Worm (Caenorhabditis elegans) whole organism, mixed stage, embryonic: ENCODE measurements around the gene bli-1.

Experiments
- M03D4.4 ChIP-seq: sonication (generic microtip); optimal IDR thresholded peaks from 2 replicates; lab custom pipeline; 2017; ENCODE audit warnings: mild to moderate bottlenecking, missing genetic modification characterization, missing compliant biosample characterization
- bed-3 ChIP-seq: fragments of 200-800 bp; sonication (Bioruptor generic); optimal IDR thresholded peaks from 3 replicates; lab custom pipeline; 2018; ENCODE audit warnings: mild to moderate bottlenecking, missing genetic modification characterization, moderate library complexity, missing compliant biosample characterization
- blmp-1 ChIP-seq: fragments of 150-350 bp; optimal IDR thresholded peaks from 2 replicates; lab custom pipeline; 2014; ENCODE audit warnings: missing biosample characterization, missing genetic modification characterization
- ceh-39 ChIP-seq: fragments of 150-350 bp; optimal IDR thresholded peaks from 2 replicates; lab custom pipeline; 2014; ENCODE audit warnings: missing biosample characterization, missing genetic modification characterization
- ceh-83 ChIP-seq: fragments of 200-800 bp; sonication (Bioruptor generic); optimal IDR thresholded peaks from 2 replicates; lab custom pipeline; 2018; ENCODE audit warnings: mild to moderate bottlenecking, missing genetic modification characterization, missing compliant biosample characterization
- ces-1 ChIP-seq: fragments of 150-350 bp; optimal IDR thresholded peaks from 2 replicates; lab custom pipeline; 2014; ENCODE audit warnings: missing biosample characterization, missing genetic modification reagents, missing genetic modification characterization
- cnd-1 ChIP-seq: fragments of 200-800 bp; sonication (Bioruptor generic); optimal IDR thresholded peaks from 2 replicates; lab custom pipeline; 2018; ENCODE audit warnings: mild to moderate bottlenecking, missing genetic modification characterization, missing compliant biosample characterization
- drap-1 ChIP-seq: fragments of 200-800 bp; sonication (Bioruptor generic); optimal IDR thresholded peaks from 3 replicates; lab custom pipeline; 2018; ENCODE audit warnings: mild to moderate bottlenecking, missing genetic modification characterization, missing compliant biosample characterization
- elt-1 ChIP-seq: sonication (generic microtip); optimal IDR thresholded peaks from 2 replicates; lab custom pipeline; 2017; ENCODE audit warnings: missing genetic modification characterization, mild to moderate bottlenecking, missing compliant biosample characterization, antibody characterized with exemption, moderate library complexity, borderline replicate concordance; ENCODE audit not compliant: insufficient read depth
- elt-3 ChIP-seq: fragments of 150-350 bp; optimal IDR thresholded peaks from 2 replicates; lab custom pipeline; 2014; ENCODE audit warnings: missing biosample characterization, missing genetic modification characterization
- flh-1 ChIP-seq: fragments of 200-800 bp; sonication (Bioruptor generic); optimal IDR thresholded peaks from 2 replicates; lab custom pipeline; 2018; ENCODE audit warnings: mild to moderate bottlenecking, missing genetic modification characterization, moderate library complexity, missing compliant biosample characterization
- hlh-1 ChIP-seq: fragments of 150-350 bp; optimal IDR thresholded peaks from 2 replicates; lab custom pipeline; 2014; ENCODE audit warnings: missing biosample characterization, missing genetic modification reagents, missing genetic modification characterization
- lin-13 ChIP-seq: fragments of 150-350 bp; optimal IDR thresholded peaks from 2 replicates; lab custom pipeline; 2014; ENCODE audit warnings: missing biosample characterization, missing genetic modification characterization
- lin-32 ChIP-seq: fragments of 200-800 bp; sonication (Bioruptor generic); optimal IDR thresholded peaks from 2 replicates; lab custom pipeline; 2018; ENCODE audit warnings: mild to moderate bottlenecking, missing genetic modification characterization, missing compliant biosample characterization
- lsy-2 ChIP-seq: fragments of 150-350 bp; optimal IDR thresholded peaks from 2 replicates; lab custom pipeline; 2014; ENCODE audit warnings: missing biosample characterization, missing genetic modification characterization
- mep-1 ChIP-seq: fragments of 150-350 bp; optimal IDR thresholded peaks from 2 replicates; lab custom pipeline; 2017; ENCODE audit warnings: missing biosample characterization, missing genetic modification reagents, missing genetic modification characterization, inconsistent platforms
- mls-2 ChIP-seq: sonication (generic microtip); optimal IDR thresholded peaks from 2 replicates; lab custom pipeline; 2016; ENCODE audit warnings: mild to moderate bottlenecking, missing genetic modification characterization, moderate library complexity, missing compliant biosample characterization
- nhr-2 ChIP-seq: fragments of 150-350 bp; optimal IDR thresholded peaks from 2 replicates; lab custom pipeline; 2014; ENCODE audit warnings: missing biosample characterization, missing genetic modification characterization
- nhr-237 ChIP-seq: fragments of 150-350 bp; optimal IDR thresholded peaks from 2 replicates; lab custom pipeline; 2014; ENCODE audit warnings: missing biosample characterization, missing genetic modification characterization
- nhr-28 ChIP-seq: fragments of 150-350 bp; optimal IDR thresholded peaks from 2 replicates; lab custom pipeline; 2014; ENCODE audit warnings: missing biosample characterization, missing genetic modification characterization
- nhr-76 ChIP-seq: sonication (generic microtip); optimal IDR thresholded peaks from 2 replicates; lab custom pipeline; 2017; ENCODE audit warnings: missing biosample characterization, missing genetic modification characterization
- pha-4 ChIP-seq: fragments of 150-350 bp; optimal IDR thresholded peaks from 2 replicates; lab custom pipeline; 2018; ENCODE audit warnings: missing biosample characterization, missing genetic modification reagents, missing genetic modification characterization
- sem-2 ChIP-seq: fragments of 200-800 bp; sonication (Bioruptor generic); optimal IDR thresholded peaks from 2 replicates; lab custom pipeline; 2018; ENCODE audit warnings: mild to moderate bottlenecking, missing genetic modification characterization, missing compliant biosample characterization
- snpc-4 ChIP-seq: fragments of 150-350 bp; optimal IDR thresholded peaks from 2 replicates; lab custom pipeline; 2014; ENCODE audit warnings: missing biosample characterization, missing genetic modification characterization
- sptf-1 ChIP-seq: sonication (generic microtip); optimal IDR thresholded peaks from 2 replicates; lab custom pipeline; 2017; ENCODE audit warnings: mild to moderate bottlenecking, missing genetic modification characterization, moderate library complexity, missing compliant biosample characterization
- unc-120 ChIP-seq: sonication (generic microtip); optimal IDR thresholded peaks from 2 replicates; lab custom pipeline; 2017; ENCODE audit warnings: missing genetic modification characterization, missing compliant biosample characterization; ENCODE audit not compliant: poor library complexity, severe bottlenecking
- unc-39 ChIP-seq: fragments of 150-350 bp; optimal IDR thresholded peaks from 2 replicates; lab custom pipeline; 2014; ENCODE audit warnings: missing biosample characterization, missing genetic modification characterization
- unc-62 ChIP-seq: fragments of 150-350 bp; optimal IDR thresholded peaks from 2 replicates; lab custom pipeline; 2014; ENCODE audit warnings: missing biosample characterization, missing genetic modification reagents, missing genetic modification characterization
- zip-8 ChIP-seq: fragments of 150-350 bp; optimal IDR thresholded peaks from 2 replicates; lab custom pipeline; 2014; ENCODE audit warnings: missing biosample characterization, missing genetic modification characterization

The bli-1 gene

DNA sequence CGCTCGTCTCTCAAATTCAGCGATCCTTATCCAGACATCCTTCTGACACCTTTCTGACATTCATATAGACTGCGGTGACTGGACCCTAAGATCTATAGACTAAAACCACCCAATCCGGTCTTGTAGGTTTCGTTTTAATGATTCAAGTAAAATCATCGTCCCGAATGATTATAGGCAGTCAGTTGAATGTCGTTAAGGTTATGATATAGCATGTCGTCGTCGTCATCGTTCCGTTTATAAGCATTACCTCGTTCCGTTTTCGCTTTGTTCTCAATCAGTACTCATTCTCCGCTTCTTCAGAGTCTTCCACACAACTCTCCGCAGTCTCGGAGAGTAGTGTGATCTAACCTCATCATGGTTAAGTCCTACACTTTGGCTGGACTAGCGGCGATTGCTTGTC lies at the start of gene bli-1:
Gene bli-1, plus strand, starts transcription at position 301 of the 400 bp plus-strand sequence.
- TF ChIP-seq nhr-237 (tag; lab: Kevin White, UChicago), result no peak
- no peak for TF ChIP-seq pha-4 (tag; lab: Kevin White, UChicago)
- TF ChIP-seq unc-120 (tag; lab: Kevin White, UChicago), result no peak
- TF ChIP-seq lsy-2 (tag; lab: Kevin White, UChicago), result no peak
- no peak for TF ChIP-seq cnd-1 (tag; lab: Kevin White, UChicago)
- TF ChIP-seq blmp-1 (tag; lab: Kevin White, UChicago), result no peak
- TF ChIP-seq, all 35 proteins: peak for 0

- TF ChIP-seq hlh-1 (tag; lab: Kevin White, UChicago) (no peak), ceh-83 (GFP tag; lab: Kevin White, UChicago) (no peak), snpc-4 (tag; lab: Kevin White, UChicago) (no peak), lin-32 (GFP tag; lab: Kevin White, UChicago) (no peak), M03D4.4 (no peak), pha-4 (tag; lab: Kevin White, UChicago) (no peak), ces-1 (GFP tag; lab: Kevin White, UChicago) (no peak), nhr-28 (tag; lab: Kevin White, UChicago) (no peak), cnd-1 (tag; lab: Kevin White, UChicago) (no peak), ceh-39 (no peak), bed-3 (GFP tag; lab: Kevin White, UChicago) (no peak), sem-2 (GFP tag; lab: Kevin White, UChicago) (no peak), mls-2 (tag; lab: Kevin White, UChicago) (no peak)
- TF ChIP-seq, all 35 proteins: peak for 0
These were observed 49.2 kb upstream of the bli-1 start for ce11 chrII:10659585-10659984.

- TF ChIP-seq hlh-1 (tag; lab: Kevin White, UChicago), result no peak
- TF ChIP-seq zip-8 (tag; lab: Kevin White, UChicago), result no peak
These were observed 47.9 kb upstream of the bli-1 start, which contains the start of gene marc-2 for ce11 chrII:10660892-10661291. Gene marc-2, minus strand, starts transcription at chrII:10660992.

DNA sequence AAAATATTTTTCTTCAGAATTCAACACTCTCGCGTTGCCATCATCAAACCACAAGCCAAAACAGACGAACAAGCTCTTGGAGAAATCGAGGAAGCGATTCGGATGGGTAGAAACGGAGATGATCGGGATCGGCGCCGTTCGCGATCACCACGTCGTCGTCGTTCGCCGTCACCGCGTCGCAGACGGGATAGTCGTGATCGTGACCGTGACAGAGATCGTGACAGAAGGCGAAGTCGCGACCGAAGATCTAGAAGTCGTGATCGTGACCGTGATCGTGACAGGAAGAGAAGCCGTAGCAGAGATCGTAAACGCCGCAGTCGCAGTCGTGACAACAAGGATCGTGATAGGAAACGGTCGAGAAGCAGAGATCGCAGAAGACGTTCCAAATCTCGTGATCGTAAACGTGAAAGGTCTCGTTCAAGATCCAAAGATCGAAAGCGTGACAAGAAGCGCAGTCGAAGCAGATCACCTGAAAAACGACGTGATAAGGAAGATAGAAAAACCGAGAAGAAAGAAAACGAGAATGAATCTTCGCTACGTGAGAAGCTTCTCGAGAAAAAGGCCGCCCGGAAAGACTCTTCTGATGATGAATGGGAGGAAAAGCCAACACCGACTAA lies 47.2 kb upstream of the bli-1 start:
- TF ChIP-seq cnd-1 (tag; lab: Kevin White, UChicago) (no peak), zip-8 (tag; lab: Kevin White, UChicago) (no peak), sptf-1 (tag; lab: Kevin White, UChicago) (no peak), mep-1 (tag; lab: Kevin White, UChicago) (no peak), lin-32 (GFP tag; lab: Kevin White, UChicago) (no peak), flh-1 (no peak), unc-62 (GFP tag; lab: Kevin White, UChicago) (no peak), ceh-83 (GFP tag; lab: Kevin White, UChicago) (no peak), elt-3 (tag; lab: Kevin White, UChicago) (no peak), drap-1 (GFP tag; lab: Kevin White, UChicago) (no peak), nhr-2 (tag; lab: Kevin White, UChicago) (no peak), ces-1 (GFP tag; lab: Kevin White, UChicago) (no peak), lin-13 (no peak), hlh-1 (tag; lab: Kevin White, UChicago) (no peak), nhr-237 (tag; lab: Kevin White, UChicago) (no peak), nhr-76 (tag; lab: Kevin White, UChicago) (no peak)

- TF ChIP-seq lsy-2 (tag; lab: Kevin White, UChicago) (no peak), ceh-83 (GFP tag; lab: Kevin White, UChicago) (peak; percentile 15), mep-1 (tag; lab: Kevin White, UChicago) (no peak)
- TF ChIP-seq, all 35 proteins: peak for 1
These were observed 46.5 kb upstream of the bli-1 start for ce11 chrII:10662279-10662678.

ce11 chrII:10662698-10663097 lies 46.1 kb upstream of the bli-1 start, which contains the start of gene D2089.8:
Gene D2089.8, minus strand, starts transcription at chrII:10662781.
- TF ChIP-seq unc-62 (GFP tag; lab: Kevin White, UChicago) (no peak), nhr-76 (tag; lab: Kevin White, UChicago) (no peak), elt-1 (no peak), unc-39 (tag; lab: Kevin White, UChicago) (no peak), ces-1 (GFP tag; lab: Kevin White, UChicago) (peak; percentile 43), M03D4.4 (no peak), ceh-39 (peak; percentile 51), flh-1 (no peak)
